Worm (Caenorhabditis elegans) whole organism, L4 larva: Measurements from ENCODE around the gene him-10.

ENCODE experiments used
- D1046.2 ChIP-seq: fragments of 200-800 bp; sonication (Bioruptor generic); IDR thresholded peaks from 2 replicates; pipeline ENCODE4 v1.3.6; 2022; ENCODE audit warnings: missing genetic modification characterization, missing compliant biosample characterization
- ZK546.5 ChIP-seq, 2 experiments: sonication (generic microtip); optimal IDR thresholded peaks; 2 replicates each; lab custom pipeline; 2017; ENCODE audit warnings: missing biosample characterization in 2 of 2, missing genetic modification characterization in 2 of 2
- aha-1 ChIP-seq: fragments of 150-350 bp; peaks from one replicate; lab custom pipeline; 2014; ENCODE audit warnings: missing biosample characterization, missing genetic modification characterization
- ama-1 ChIP-seq: fragments of 150-350 bp; optimal IDR thresholded peaks from 2 replicates; lab custom pipeline; 2014; ENCODE audit warnings: inconsistent platforms, mixed read lengths
- fkh-10 ChIP-seq: fragments of 150-350 bp; optimal IDR thresholded peaks from 2 replicates; lab custom pipeline; 2014; ENCODE audit warnings: missing biosample characterization, missing genetic modification reagents, missing genetic modification characterization
- mes-2 ChIP-seq: sonication (generic microtip); optimal IDR thresholded peaks from 2 replicates; lab custom pipeline; 2016; ENCODE audit warnings: missing genotype, mild to moderate bottlenecking, missing genetic modification characterization, missing compliant biosample characterization; ENCODE audit not compliant: poor library complexity, severe bottlenecking
- nhr-77 ChIP-seq: fragments of 150-350 bp; optimal IDR thresholded peaks from 2 replicates; lab custom pipeline; 2014; ENCODE audit warnings: missing biosample characterization, missing genetic modification characterization
- snpc-4 ChIP-seq: fragments of 150-350 bp; optimal IDR thresholded peaks from 2 replicates; lab custom pipeline; 2014; ENCODE audit warnings: missing biosample characterization, missing genetic modification characterization
- unc-39 ChIP-seq: sonication (generic microtip); optimal IDR thresholded peaks from 2 replicates; lab custom pipeline; 2017; ENCODE audit warnings: missing biosample characterization, missing genetic modification characterization
- ztf-7 ChIP-seq: fragments of 150-350 bp; optimal IDR thresholded peaks from 2 replicates; lab custom pipeline; 2014; ENCODE audit warnings: missing biosample characterization, missing genetic modification characterization

DNA sequence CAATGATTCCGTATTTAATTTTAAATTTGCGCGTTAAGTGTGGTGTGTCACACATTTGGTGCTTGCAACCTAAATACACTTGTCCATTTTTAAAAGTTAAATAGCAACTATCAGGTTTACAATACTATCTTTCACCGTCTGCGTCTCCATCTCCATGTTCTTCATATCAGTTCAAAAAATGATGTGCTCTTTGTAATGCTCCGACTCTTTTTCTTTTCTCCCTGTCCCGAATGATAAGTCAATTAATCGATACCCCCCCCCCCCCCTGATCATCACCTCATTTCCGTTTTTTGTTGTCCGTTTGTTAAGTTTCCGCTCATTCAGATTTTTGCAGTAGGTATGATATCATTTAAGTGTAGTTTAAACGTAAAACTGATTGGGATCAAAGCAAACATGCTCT, 11.0 kb downstream of the him-10 start:
- no peak for TF ChIP-seq ztf-7 (tag; lab: Kevin White, UChicago)
- no peak for TF ChIP-seq mes-2 (tag; lab: Kevin White, UChicago)
- TF ChIP-seq unc-39 (tag; lab: Kevin White, UChicago) = no peak
- TF ChIP-seq snpc-4 (tag; lab: Kevin White, UChicago) = no peak
- no peak for TF ChIP-seq D1046.2 (GFP tag; lab: Robert Waterston, UW)
- no peak for TF ChIP-seq nhr-77 (tag; lab: Kevin White, UChicago)
- TF ChIP-seq aha-1 = no peak
- TF ChIP-seq ama-1 = no peak
- TF ChIP-seq fkh-10 (GFP tag; lab: Kevin White, UChicago) = no peak
- no peak for TF ChIP-seq ZK546.5 (tag; optimal IDR thresholded peaks at IDR 0.05; lab: Kevin White, UChicago)
